Worm (Caenorhabditis elegans) whole organism, L4/young adult: ENCODE measurements around the gene gldc-1.

Experiments
- W03F9.2 ChIP-seq: fragments of 150-350 bp; optimal IDR thresholded peaks from 2 replicates; lab custom pipeline; 2014; ENCODE audit warnings: missing biosample characterization, missing genetic modification characterization
- dao-5 ChIP-seq: sonication (generic microtip); optimal IDR thresholded peaks from 2 replicates; lab custom pipeline; 2016; ENCODE audit warnings: missing genotype, missing genetic modification characterization, moderate library complexity, missing compliant biosample characterization
- him-1 ChIP-seq: sonication (generic microtip); optimal IDR thresholded peaks from 2 replicates; lab custom pipeline; 2016; ENCODE audit warnings: missing genotype, missing genetic modification reagents, missing genetic modification characterization, missing compliant biosample characterization

DNA sequence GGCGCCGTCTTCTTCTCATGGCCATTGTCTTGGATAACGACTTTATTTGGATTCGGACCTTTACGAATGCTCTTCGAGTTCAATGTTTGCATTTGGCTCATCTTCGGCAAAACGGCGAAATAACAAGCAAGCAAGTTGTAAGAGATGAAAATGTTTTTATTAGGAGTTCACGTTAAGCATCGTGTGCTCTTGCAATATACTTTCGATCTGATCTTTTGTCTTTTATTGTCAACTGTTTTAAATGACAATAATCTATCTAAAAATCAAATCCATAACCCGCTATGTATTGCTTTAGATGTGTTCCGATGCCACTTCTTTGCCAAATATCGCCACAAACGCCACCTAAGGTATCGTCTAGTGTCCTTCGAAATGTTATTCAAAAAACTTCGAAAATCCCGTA, 33.8 kb upstream of the gldc-1 start, which contains the start of gene ZK84.5:
- TF ChIP-seq him-1 (tag; lab: Kevin White, UChicago) (no peak), W03F9.2 (tag; lab: Kevin White, UChicago) (no peak), dao-5 (tag; lab: Kevin White, UChicago) (no peak)
